Fruit fly (Drosophila melanogaster) whole organism, adult: Measurements from ENCODE around the gene NimB1.

ENCODE experiments used
- CG11617 ChIP-seq: fragments of 200-800 bp; sonication (Bioruptor generic); optimal IDR thresholded peaks from 2 replicates; lab custom pipeline; 2017; ENCODE audit warnings: mild to moderate bottlenecking, missing biosample characterization, missing genetic modification reagents, missing genetic modification characterization
- CG12768 ChIP-seq: fragments of 200-800 bp; sonication (Bioruptor generic); optimal IDR thresholded peaks from 2 replicates; lab custom pipeline; 2017; ENCODE audit warnings: missing biosample characterization, missing genetic modification characterization, mild to moderate bottlenecking, moderate library complexity, missing genetic modification reagents
- CG14711 ChIP-seq: fragments of 200-800 bp; sonication (Bioruptor generic); optimal IDR thresholded peaks from 2 replicates; lab custom pipeline; 2018; ENCODE audit warnings: missing biosample characterization, mild to moderate bottlenecking, missing genetic modification characterization, moderate library complexity
- CG1620 ChIP-seq: fragments of 200-800 bp; sonication (Bioruptor generic); optimal IDR thresholded peaks from 2 replicates; lab custom pipeline; 2016; ENCODE audit warnings: missing biosample characterization, missing genetic modification characterization
- CG33017 ChIP-seq: fragments of 200-800 bp; sonication (Bioruptor generic); optimal IDR thresholded peaks from 2 replicates; lab custom pipeline; 2018; ENCODE audit warnings: missing biosample characterization, mild to moderate bottlenecking, missing genetic modification characterization, moderate library complexity
- CG5204 ChIP-seq: fragments of 200-800 bp; sonication (Bioruptor generic); optimal IDR thresholded peaks from 2 replicates; lab custom pipeline; 2016; ENCODE audit warnings: missing biosample characterization, missing genetic modification characterization
- CG7045 ChIP-seq: fragments of 200-800 bp; sonication (Bioruptor generic); optimal IDR thresholded peaks from 2 replicates; lab custom pipeline; 2017; ENCODE audit warnings: missing biosample characterization, mild to moderate bottlenecking, missing genetic modification characterization
- CG7101 ChIP-seq: fragments of 200-800 bp; sonication (Bioruptor generic); optimal IDR thresholded peaks from 2 replicates; lab custom pipeline; 2018; ENCODE audit warnings: missing biosample characterization, mild to moderate bottlenecking, missing genetic modification characterization, moderate library complexity
- Clk ChIP-seq: fragments of 200-800 bp; sonication (Bioruptor generic); optimal IDR thresholded peaks from 2 replicates; lab custom pipeline; 2017; ENCODE audit warnings: missing biosample characterization, missing genetic modification characterization
- Crg-1 ChIP-seq: fragments of 200-800 bp; sonication (Bioruptor generic); optimal IDR thresholded peaks from 2 replicates; lab custom pipeline; 2016; ENCODE audit warnings: missing biosample characterization, missing genetic modification characterization
- Hr96 ChIP-seq: fragments of 200-800 bp; sonication (Bioruptor generic); optimal IDR thresholded peaks from 2 replicates; lab custom pipeline; 2016; ENCODE audit warnings: missing biosample characterization, missing genetic modification characterization
- Mnt ChIP-seq: fragments of 200-800 bp; sonication (Bioruptor generic); optimal IDR thresholded peaks from 2 replicates; lab custom pipeline; 2016; ENCODE audit warnings: missing biosample characterization, mild to moderate bottlenecking, missing genetic modification characterization
- bab1 ChIP-seq: fragments of 200-800 bp; sonication (Bioruptor generic); optimal IDR thresholded peaks from 3 replicates; lab custom pipeline; 2019; ENCODE audit warnings: missing biosample characterization, mild to moderate bottlenecking, missing genetic modification characterization, moderate library complexity
- cic ChIP-seq: fragments of 200-800 bp; sonication (Bioruptor generic); optimal IDR thresholded peaks from 2 replicates; lab custom pipeline; 2017; ENCODE audit warnings: missing biosample characterization, mild to moderate bottlenecking, missing genetic modification characterization, moderate library complexity
- cnc ChIP-seq, 2 experiments: fragments of >200 bp; optimal IDR thresholded peaks; 2 replicates each; lab custom pipeline; 2017
- kay ChIP-seq: fragments of 200-800 bp; sonication (Bioruptor generic); peaks from one replicate; lab custom pipeline; 2016; ENCODE audit warnings: missing biosample characterization, missing genetic modification characterization, borderline replicate concordance
- ovo ChIP-seq: fragments of 200-800 bp; sonication (Bioruptor generic); optimal IDR thresholded peaks from 2 replicates; lab custom pipeline; 2016; ENCODE audit warnings: missing biosample characterization, missing genetic modification characterization
- pad ChIP-seq: fragments of 200-800 bp; sonication (Bioruptor generic); optimal IDR thresholded peaks from 3 replicates; lab custom pipeline; 2017; ENCODE audit warnings: missing biosample characterization, missing genetic modification characterization, mild to moderate bottlenecking, moderate library complexity, missing genetic modification reagents
- tj ChIP-seq: fragments of 200-800 bp; sonication (Bioruptor generic); optimal IDR thresholded peaks from 3 replicates; lab custom pipeline; 2017; ENCODE audit warnings: missing biosample characterization, mild to moderate bottlenecking, missing genetic modification characterization, moderate library complexity
- toe ChIP-seq: fragments of 200-800 bp; sonication (Bioruptor generic); optimal IDR thresholded peaks from 2 replicates; lab custom pipeline; 2016; ENCODE audit warnings: missing biosample characterization, missing genetic modification characterization

The NimB1 gene

DNA sequence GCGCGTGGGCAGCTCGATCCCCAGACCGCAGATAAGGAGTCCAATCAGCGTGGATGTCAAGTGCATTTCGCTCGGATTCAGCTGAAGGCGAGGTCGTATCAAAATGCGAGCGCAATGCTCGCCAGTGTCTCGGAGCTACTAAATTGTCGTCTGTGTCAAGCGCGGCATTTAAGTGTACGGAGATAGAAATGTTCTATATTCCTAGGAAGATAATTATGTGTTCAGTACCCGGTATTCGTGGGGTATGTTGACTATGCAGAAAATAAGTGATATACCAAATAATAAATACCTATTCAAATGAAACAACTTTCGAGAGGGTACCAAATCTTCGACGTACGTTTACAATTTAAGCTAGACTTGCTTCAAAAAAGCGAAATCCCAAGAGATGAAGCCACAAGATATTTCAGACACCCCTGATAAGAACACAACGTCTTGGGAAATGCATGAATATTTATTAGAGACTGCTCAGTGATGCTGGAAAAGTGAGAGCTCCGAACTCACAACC lies 4.6 kb downstream of the NimB1 start, which contains the start of gene NimB3:
Gene NimB3 (minus strand): TSS at position 140 of the 505 bp plus-strand sequence.
- TF ChIP-seq Crg-1 (GFP tag; lab: Kevin White, UChicago) (no peak), CG33017 (tag; lab: Kevin White, UChicago) (no peak), tj (GFP tag; lab: Kevin White, UChicago) (no peak), CG7101 (tag; lab: Kevin White, UChicago) (no peak), CG5204 (no peak), CG1620 (GFP tag; lab: Kevin White, UChicago) (no peak), cic (GFP tag; lab: Kevin White, UChicago) (no peak), CG12768 (GFP tag; lab: Kevin White, UChicago) (no peak), CG11617 (GFP tag; lab: Kevin White, UChicago) (no peak), cnc (optimal IDR thresholded peaks at IDR 0.05; lab: Kevin White, UChicago) (no peak), CG14711 (no peak), Hr96 (GFP tag; lab: Kevin White, UChicago) (no peak), CG7045 (GFP tag; lab: Kevin White, UChicago) (no peak), ovo (GFP tag; lab: Kevin White, UChicago) (no peak), Clk (no peak), toe (GFP tag; lab: Kevin White, UChicago) (no peak), bab1 (GFP tag; lab: Kevin White, UChicago) (no peak), pad (GFP tag; lab: Kevin White, UChicago) (no peak)

DNA sequence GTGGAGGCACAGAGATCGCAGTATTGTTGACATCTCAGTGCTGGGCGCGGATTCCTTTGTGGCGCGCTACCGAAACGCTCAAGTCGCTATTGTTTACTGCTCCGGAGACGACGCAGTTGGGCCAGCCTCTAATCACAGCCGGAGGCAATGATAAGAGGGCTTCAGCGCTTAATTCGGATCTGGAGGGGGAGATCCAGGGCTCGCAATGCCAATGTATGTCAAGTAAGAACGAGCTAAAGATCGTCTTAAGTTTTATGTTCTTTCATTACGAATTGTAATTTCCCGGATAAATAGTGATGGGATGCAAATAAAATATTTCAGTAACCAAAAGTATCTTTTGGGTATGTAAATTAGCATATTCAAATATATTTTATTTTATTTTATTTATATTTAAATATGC lies 6.6 kb downstream of the NimB1 start, which contains the start of the genes NimB4 and NimB5:
Gene NimB4 (minus strand): TSS at position 101 of the 400 bp plus-strand sequence.
Gene NimB5 (plus strand): TSS at position 302 of the 400 bp plus-strand sequence.
- TF ChIP-seq CG5204 (no peak), CG7045 (GFP tag; lab: Kevin White, UChicago) (no peak), cic (GFP tag; lab: Kevin White, UChicago) (no peak), cnc (optimal IDR thresholded peaks at IDR 0.05; lab: Kevin White, UChicago) (no peak), CG11617 (GFP tag; lab: Kevin White, UChicago) (no peak)

DNA sequence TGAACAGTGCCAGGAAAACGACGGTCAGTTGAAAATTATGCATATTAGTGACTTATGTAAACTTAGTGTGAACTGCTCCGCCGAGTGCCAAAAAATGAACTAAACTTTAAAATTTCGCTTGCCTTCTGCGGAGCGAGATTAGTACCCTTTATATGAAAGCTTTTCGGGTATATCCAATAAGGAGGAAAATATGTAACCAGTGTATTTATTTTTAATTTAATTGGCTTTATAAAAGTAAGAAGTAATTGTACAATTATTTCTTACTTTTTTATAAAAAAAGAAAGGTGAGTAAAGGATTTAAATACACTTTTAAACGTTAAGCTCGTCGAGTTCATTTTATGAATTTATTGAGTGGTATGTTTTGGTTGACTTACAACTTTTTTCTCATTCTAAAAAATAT lies 9.5 kb downstream of the NimB1 start, which contains the start of gene He:
Gene He (minus strand): TSS at position 101 of the 400 bp plus-strand sequence.
- TF ChIP-seq cic (GFP tag; lab: Kevin White, UChicago), result no peak
- TF ChIP-seq CG1620 (GFP tag; lab: Kevin White, UChicago), result no peak
- no peak for TF ChIP-seq CG7045 (GFP tag; lab: Kevin White, UChicago)
- TF ChIP-seq Clk, result no peak
- no peak for TF ChIP-seq CG5204
- TF ChIP-seq pad (GFP tag; lab: Kevin White, UChicago), result no peak
- no peak for TF ChIP-seq CG11617 (GFP tag; lab: Kevin White, UChicago)
- TF ChIP-seq Mnt (GFP tag; lab: Kevin White, UChicago), result no peak
- no peak for TF ChIP-seq toe (GFP tag; lab: Kevin White, UChicago)
- no peak for TF ChIP-seq Crg-1 (GFP tag; lab: Kevin White, UChicago)
- no peak for TF ChIP-seq CG7101 (tag; lab: Kevin White, UChicago)
- TF ChIP-seq tj (GFP tag; lab: Kevin White, UChicago), result no peak
- no peak for TF ChIP-seq CG12768 (GFP tag; lab: Kevin White, UChicago)
- no peak for TF ChIP-seq CG14711
- no peak for TF ChIP-seq kay (GFP tag; lab: Kevin White, UChicago)
- no peak for TF ChIP-seq Hr96 (GFP tag; lab: Kevin White, UChicago)
- no peak for TF ChIP-seq bab1 (GFP tag; lab: Kevin White, UChicago)

DNA sequence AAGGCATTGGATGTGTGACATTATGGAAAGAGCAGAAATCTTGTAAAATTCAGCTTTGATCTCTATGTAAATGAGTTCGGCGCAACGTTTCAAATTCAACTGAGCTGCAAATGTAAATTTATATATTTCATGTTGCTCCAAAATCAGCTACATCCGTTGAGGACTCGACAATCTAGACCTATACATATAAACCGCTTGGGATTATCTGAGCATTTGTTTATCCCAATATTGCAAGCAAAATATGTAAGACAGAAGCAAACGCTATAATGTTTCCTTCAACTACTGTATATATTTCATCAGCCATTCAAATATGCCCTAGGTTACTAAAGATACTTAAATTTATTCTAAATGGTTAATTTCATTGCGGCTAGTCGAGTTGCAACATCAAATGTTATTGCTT lies 13.4 kb downstream of the NimB1 start, which contains the start of gene NimC1:
Gene NimC1 (minus strand): TSS at position 101 of the 400 bp plus-strand sequence.
- TF ChIP-seq pad (GFP tag; lab: Kevin White, UChicago) (no peak), Hr96 (GFP tag; lab: Kevin White, UChicago) (no peak), CG33017 (tag; lab: Kevin White, UChicago) (no peak), cnc (optimal IDR thresholded peaks at IDR 0.05; lab: Kevin White, UChicago) (no peak), CG1620 (GFP tag; lab: Kevin White, UChicago) (no peak), CG14711 (no peak), Crg-1 (GFP tag; lab: Kevin White, UChicago) (no peak), CG11617 (GFP tag; lab: Kevin White, UChicago) (no peak), CG12768 (GFP tag; lab: Kevin White, UChicago) (no peak), CG5204 (no peak), bab1 (GFP tag; lab: Kevin White, UChicago) (no peak), toe (GFP tag; lab: Kevin White, UChicago) (no peak), CG7045 (GFP tag; lab: Kevin White, UChicago) (no peak), cic (GFP tag; lab: Kevin White, UChicago) (no peak)

DNA sequence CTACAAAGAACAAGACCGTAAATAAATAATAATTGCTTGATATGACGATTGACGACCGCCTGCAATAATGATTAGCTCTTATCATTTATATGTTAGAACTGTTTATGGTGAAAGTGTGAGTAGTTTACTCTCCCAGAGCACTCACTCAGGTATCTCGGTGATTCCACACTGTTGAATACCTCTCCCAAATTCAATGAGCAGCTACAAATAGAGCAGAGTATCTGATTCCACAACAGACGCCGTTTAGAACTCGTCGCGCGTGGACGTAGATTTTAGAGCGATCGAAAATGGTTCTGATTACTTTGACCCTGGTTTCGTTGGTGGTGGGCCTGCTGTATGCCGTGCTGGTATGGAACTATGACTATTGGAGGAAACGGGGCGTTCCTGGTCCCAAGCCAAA lies 13.8 kb downstream of the NimB1 start, which contains the start of gene Cyp28a5:
Gene Cyp28a5 (plus strand): TSS at position 230 of the 400 bp plus-strand sequence.
- TF ChIP-seq CG12768 (GFP tag; lab: Kevin White, UChicago) (no peak), Hr96 (GFP tag; lab: Kevin White, UChicago) (peak; percentile 9), cic (GFP tag; lab: Kevin White, UChicago) (peak; percentile 33), CG7045 (GFP tag; lab: Kevin White, UChicago) (no peak), CG11617 (GFP tag; lab: Kevin White, UChicago) (no peak), Mnt (GFP tag; lab: Kevin White, UChicago) (peak; percentile 18), CG33017 (tag; lab: Kevin White, UChicago) (no peak), kay (GFP tag; lab: Kevin White, UChicago) (peak; percentile 59)

DNA sequence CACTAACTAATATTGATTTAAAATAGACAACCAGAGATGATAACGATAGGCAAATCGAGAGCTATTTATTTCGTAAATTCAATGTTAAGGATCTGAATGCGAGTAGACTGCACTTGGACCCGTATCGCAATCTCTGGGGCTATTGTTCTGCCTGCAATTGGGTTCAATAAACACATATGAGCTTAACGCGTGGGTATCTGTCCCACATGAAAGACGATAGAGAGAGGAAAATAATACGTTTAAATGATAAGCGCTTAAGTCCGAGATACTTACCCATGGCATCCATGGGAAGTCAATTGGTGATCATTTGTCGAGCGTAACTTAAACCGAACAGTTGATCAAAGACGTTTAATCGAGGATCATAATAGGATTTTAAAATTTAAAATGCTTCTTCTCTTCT lies 16.5 kb downstream of the NimB1 start, which contains the start of gene NimC2:
Gene NimC2 (plus strand): TSS at position 301 of the 400 bp plus-strand sequence.
- TF ChIP-seq kay (GFP tag; lab: Kevin White, UChicago) (no peak), ovo (GFP tag; lab: Kevin White, UChicago) (no peak), cic (GFP tag; lab: Kevin White, UChicago) (no peak), bab1 (GFP tag; lab: Kevin White, UChicago) (no peak), Clk (no peak), CG12768 (GFP tag; lab: Kevin White, UChicago) (no peak), Mnt (GFP tag; lab: Kevin White, UChicago) (no peak), CG5204 (no peak), CG7045 (GFP tag; lab: Kevin White, UChicago) (no peak), toe (GFP tag; lab: Kevin White, UChicago) (no peak), CG14711 (no peak), CG7101 (tag; lab: Kevin White, UChicago) (no peak)
